Fruit fly (Drosophila melanogaster) whole organism, embryonic: Measurements from ENCODE around the gene Mdh2.
A peak's percentile ranks its signal among the peaks of the same experiment; 100 is the strongest.

Experiments
- CG10366 ChIP-seq: fragments of 200-800 bp; sonication (Bioruptor generic); IDR thresholded peaks from 2 replicates; pipeline ENCODE4 v1.3.6; 2022; ENCODE audit warnings: missing biosample characterization, missing genetic modification characterization
- CG10543 ChIP-seq: fragments of 200-800 bp; sonication (Bioruptor generic); optimal IDR thresholded peaks from 3 replicates; lab custom pipeline; 2017; ENCODE audit warnings: missing biosample characterization, mild to moderate bottlenecking, missing genetic modification characterization, moderate library complexity
- CG11093 ChIP-seq: fragments of 200-800 bp; sonication (Bioruptor generic); IDR thresholded peaks from 3 replicates; pipeline ENCODE4 v1.3.6; 2022; ENCODE audit warnings: missing biosample characterization, missing genetic modification characterization
- CG1233 ChIP-seq: fragments of 200-800 bp; sonication (Bioruptor generic); optimal IDR thresholded peaks from 4 replicates; lab custom pipeline; 2018; ENCODE audit warnings: missing biosample characterization, mild to moderate bottlenecking, missing genetic modification characterization
- CG12391 ChIP-seq: fragments of 200-800 bp; sonication (Bioruptor generic); optimal IDR thresholded peaks from 3 replicates; lab custom pipeline; 2018; ENCODE audit warnings: missing biosample characterization, mild to moderate bottlenecking, missing genetic modification characterization, moderate library complexity
- CG14860 ChIP-seq: fragments of 200-800 bp; sonication (Bioruptor generic); IDR thresholded peaks from 3 replicates; pipeline ENCODE4 v1.3.6; 2022; ENCODE audit warnings: missing biosample characterization, missing genetic modification characterization; ENCODE audit not compliant: partially characterized antibody
- CG1603 ChIP-seq: fragments of 200-800 bp; sonication (Bioruptor generic); optimal IDR thresholded peaks from 2 replicates; lab custom pipeline; 2019; ENCODE audit warnings: missing biosample characterization, mild to moderate bottlenecking, missing genetic modification characterization, moderate library complexity
- CG16863 ChIP-seq: fragments of 200-800 bp; sonication (Bioruptor generic); optimal IDR thresholded peaks from 3 replicates; lab custom pipeline; 2016; ENCODE audit warnings: missing biosample characterization, missing genetic modification characterization
- CG17912 ChIP-seq: fragments of 200-800 bp; sonication (Bioruptor generic); optimal IDR thresholded peaks from 2 replicates; lab custom pipeline; 2018; ENCODE audit warnings: missing biosample characterization, mild to moderate bottlenecking, missing genetic modification characterization
- CG18262 ChIP-seq: fragments of 200-800 bp; optimal IDR thresholded peaks from 3 replicates; lab custom pipeline; 2019; ENCODE audit warnings: missing biosample characterization, mild to moderate bottlenecking, missing genetic modification characterization, moderate library complexity
- CG2116 ChIP-seq: fragments of 200-800 bp; sonication (Bioruptor generic); optimal IDR thresholded peaks from 3 replicates; lab custom pipeline; 2018; ENCODE audit warnings: missing biosample characterization, mild to moderate bottlenecking, missing genetic modification characterization
- CG3065 ChIP-seq: fragments of 200-800 bp; sonication (Bioruptor generic); optimal IDR thresholded peaks from 2 replicates; lab custom pipeline; 2016; ENCODE audit warnings: missing biosample characterization, missing genetic modification characterization
- CG3847 ChIP-seq: fragments of 200-800 bp; sonication (Bioruptor generic); IDR thresholded peaks from 2 replicates; pipeline ENCODE4 v1.3.6; 2022; ENCODE audit warnings: missing biosample characterization, missing genetic modification characterization
- CG3995 ChIP-seq: fragments of 200-800 bp; sonication (Bioruptor generic); optimal IDR thresholded peaks from 3 replicates; lab custom pipeline; 2016; ENCODE audit warnings: missing biosample characterization, missing genetic modification characterization
- CG4328 ChIP-seq: fragments of 200-800 bp; sonication (Bioruptor generic); optimal IDR thresholded peaks from 3 replicates; lab custom pipeline; 2017; ENCODE audit warnings: missing biosample characterization, missing genetic modification reagents, missing genetic modification characterization
- CG4617 ChIP-seq: fragments of 200-800 bp; sonication (Bioruptor generic); optimal IDR thresholded peaks from 3 replicates; lab custom pipeline; 2016; ENCODE audit warnings: missing biosample characterization, missing genetic modification characterization, borderline replicate concordance
- CG5245 ChIP-seq: fragments of 200-800 bp; sonication (Bioruptor generic); optimal IDR thresholded peaks from 3 replicates; lab custom pipeline; 2016; ENCODE audit warnings: missing biosample characterization, missing genetic modification characterization
- CG7928 ChIP-seq: fragments of 200-800 bp; sonication (Bioruptor generic); optimal IDR thresholded peaks from 2 replicates; lab custom pipeline; 2017; ENCODE audit warnings: missing biosample characterization, mild to moderate bottlenecking, missing genetic modification characterization
- CG9609 ChIP-seq: fragments of 200-800 bp; sonication (Bioruptor generic); optimal IDR thresholded peaks from 3 replicates; lab custom pipeline; 2016; ENCODE audit warnings: missing biosample characterization, missing genetic modification characterization
- CHES-1-like ChIP-seq: fragments of 200-800 bp; sonication (Bioruptor generic); optimal IDR thresholded peaks from 2 replicates; lab custom pipeline; 2016; ENCODE audit warnings: missing biosample characterization, missing genetic modification characterization
- CrebB ChIP-seq: fragments of 200-800 bp; sonication (Bioruptor generic); optimal IDR thresholded peaks from 3 replicates; lab custom pipeline; 2018; ENCODE audit warnings: missing biosample characterization, mild to moderate bottlenecking, missing genetic modification characterization
- D19B ChIP-seq: fragments of 200-800 bp; sonication (Bioruptor generic); optimal IDR thresholded peaks from 2 replicates; lab custom pipeline; 2017; ENCODE audit warnings: missing biosample characterization, mild to moderate bottlenecking, missing genetic modification characterization
- Dp ChIP-seq: fragments of 200-800 bp; sonication (Bioruptor generic); optimal IDR thresholded peaks from 2 replicates; lab custom pipeline; 2018; ENCODE audit warnings: missing biosample characterization, mild to moderate bottlenecking, missing genetic modification characterization, moderate library complexity
- Ets65A ChIP-seq: fragments of 200-800 bp; sonication (Bioruptor generic); peaks from one replicate; lab custom pipeline; 2016; ENCODE audit warnings: missing biosample characterization, missing genetic modification characterization
- Fer3 ChIP-seq: fragments of 200-800 bp; sonication (Bioruptor generic); optimal IDR thresholded peaks from 2 replicates; lab custom pipeline; 2018; ENCODE audit warnings: missing biosample characterization, mild to moderate bottlenecking, missing genetic modification characterization, moderate library complexity
- GATAe ChIP-seq: fragments of 200-800 bp; sonication (Bioruptor generic); conservative IDR thresholded peaks from 2 replicates; pipeline ENCODE4 v1.3.6; 2022; ENCODE audit warnings: missing biosample characterization, missing genetic modification characterization
- Hand ChIP-seq: fragments of 200-800 bp; sonication (Bioruptor generic); optimal IDR thresholded peaks from 2 replicates; lab custom pipeline; 2017; ENCODE audit warnings: mild to moderate bottlenecking, missing biosample characterization, missing genetic modification reagents, missing genetic modification characterization
- Hr78 ChIP-seq, 2 experiments: fragments of 200-800 bp in 1 of 2; fragments of >200 bp in 1 of 2; sonication (Bioruptor generic) in 1 of 2; optimal IDR thresholded peaks; 2 replicates each; lab custom pipeline; 2017 to 2019; ENCODE audit warnings: missing biosample characterization in 2 of 2, missing genetic modification characterization in 2 of 2, mild to moderate bottlenecking in 1 of 2, moderate library complexity in 1 of 2
- Jarid2 ChIP-seq: fragments of 200-800 bp; sonication (Bioruptor generic); optimal IDR thresholded peaks from 3 replicates; lab custom pipeline; 2017; ENCODE audit warnings: mild to moderate bottlenecking, missing biosample characterization, missing genetic modification reagents, missing genetic modification characterization
- NC2α ChIP-seq: fragments of 200-800 bp; sonication (Bioruptor generic); optimal IDR thresholded peaks from 2 replicates; lab custom pipeline; 2016; ENCODE audit warnings: missing biosample characterization, missing genetic modification characterization
- Optix ChIP-seq: fragments of 200-800 bp; sonication (Bioruptor generic); IDR thresholded peaks from 3 replicates; pipeline ENCODE4 v1.3.6; 2022; ENCODE audit warnings: missing biosample characterization, missing genetic modification characterization
- Poxn ChIP-seq: fragments of 200-800 bp; sonication (Bioruptor generic); IDR thresholded peaks from 2 replicates; pipeline ENCODE4 v1.3.6; 2022; ENCODE audit warnings: missing biosample characterization, missing genetic modification characterization
- Sox102F ChIP-seq: fragments of 200-800 bp; sonication (Bioruptor generic); optimal IDR thresholded peaks from 2 replicates; lab custom pipeline; 2018; ENCODE audit warnings: missing biosample characterization, mild to moderate bottlenecking, missing genetic modification characterization, moderate library complexity
- Usf ChIP-seq: fragments of 200-800 bp; sonication (Bioruptor generic); optimal IDR thresholded peaks from 2 replicates; lab custom pipeline; 2017; ENCODE audit warnings: missing genotype, missing biosample characterization, missing genetic modification characterization
- ato ChIP-seq: fragments of 200-800 bp; sonication (Bioruptor generic); IDR thresholded peaks from 2 replicates; pipeline ENCODE4 v1.3.6; 2022; ENCODE audit warnings: missing biosample characterization, missing genetic modification characterization; ENCODE audit not compliant: partially characterized antibody
- dati ChIP-seq: fragments of 200-800 bp; sonication (Bioruptor generic); IDR thresholded peaks from 2 replicates; pipeline ENCODE4 v1.3.6; 2022; ENCODE audit warnings: missing biosample characterization, missing genetic modification characterization
- eyg ChIP-seq: fragments of 200-800 bp; sonication (Bioruptor generic); optimal IDR thresholded peaks from 3 replicates; lab custom pipeline; 2016; ENCODE audit warnings: missing biosample characterization, missing genetic modification characterization
- fu2 ChIP-seq: fragments of 200-800 bp; sonication (Bioruptor generic); optimal IDR thresholded peaks from 2 replicates; lab custom pipeline; 2016; ENCODE audit warnings: missing biosample characterization, missing genetic modification characterization
- inv ChIP-seq: fragments of 200-800 bp; sonication (Bioruptor generic); IDR thresholded peaks from 2 replicates; pipeline ENCODE4 v1.3.6; 2022; ENCODE audit warnings: missing biosample characterization, missing genetic modification characterization; ENCODE audit not compliant: partially characterized antibody
- jigr1 ChIP-seq: fragments of 200-800 bp; sonication (Bioruptor generic); IDR thresholded peaks from 3 replicates; pipeline ENCODE4 v1.3.6; 2022; ENCODE audit warnings: missing biosample characterization, missing genetic modification characterization
- kni ChIP-seq: fragments of 200-800 bp; sonication (Bioruptor generic); optimal IDR thresholded peaks from 3 replicates; lab custom pipeline; 2017; ENCODE audit warnings: mild to moderate bottlenecking, missing biosample characterization, missing genetic modification reagents, missing genetic modification characterization
- knrl ChIP-seq: fragments of 200-800 bp; sonication (Bioruptor generic); IDR thresholded peaks from 3 replicates; pipeline ENCODE4 v1.3.6; 2022; ENCODE audit warnings: missing biosample characterization, missing genetic modification characterization; ENCODE audit not compliant: partially characterized antibody
- lilli ChIP-seq: fragments of 200-800 bp; sonication (Bioruptor generic); optimal IDR thresholded peaks from 3 replicates; lab custom pipeline; 2016; ENCODE audit warnings: missing biosample characterization, missing genetic modification characterization
- pnt ChIP-seq: fragments of 200-800 bp; sonication (Bioruptor generic); optimal IDR thresholded peaks from 3 replicates; lab custom pipeline; 2016; ENCODE audit warnings: missing biosample characterization, missing genetic modification characterization
- run ChIP-seq: fragments of 200-800 bp; sonication (Bioruptor generic); optimal IDR thresholded peaks from 3 replicates; lab custom pipeline; 2018; ENCODE audit warnings: missing biosample characterization, mild to moderate bottlenecking, missing genetic modification characterization
- ssp ChIP-seq: fragments of 200-800 bp; sonication (Bioruptor generic); IDR thresholded peaks from 2 replicates; pipeline ENCODE4 v1.3.6; 2022; ENCODE audit warnings: missing biosample characterization, missing genetic modification characterization
- toy ChIP-seq: fragments of 200-800 bp; sonication (Bioruptor generic); IDR thresholded peaks from 2 replicates; pipeline ENCODE4 v1.3.6; 2022; ENCODE audit warnings: missing biosample characterization, missing genetic modification characterization
- wor ChIP-seq: fragments of 200-800 bp; sonication (Bioruptor generic); IDR thresholded peaks from 2 replicates; pipeline ENCODE4 v1.3.6; 2022; ENCODE audit warnings: missing biosample characterization, missing genetic modification characterization
- zen ChIP-seq: fragments of 200-800 bp; sonication (Bioruptor generic); optimal IDR thresholded peaks from 3 replicates; lab custom pipeline; 2018; ENCODE audit warnings: missing biosample characterization, mild to moderate bottlenecking, missing genetic modification characterization, moderate library complexity

The Mdh2 gene

dm6 chr3R:18274328-18275098, 48.3 kb downstream of the Mdh2 start, which contains the start of the genes Vps39 and eIF1A (continued):
- TF ChIP-seq CG3847 (GFP tag; lab: Robert Waterston, UW): peak; percentile 48
- no peak for TF ChIP-seq CG11093 (GFP tag; lab: Robert Waterston, UW)
- TF ChIP-seq GATAe: no peak
- no peak for TF ChIP-seq Usf (GFP tag; lab: Kevin White, UChicago)
- TF ChIP-seq CG5245 (GFP tag; lab: Kevin White, UChicago): no peak
- TF ChIP-seq CG14860 (GFP tag; lab: Robert Waterston, UW): peak; percentile 87
- peak; percentile 58 for TF ChIP-seq CG12391 (tag; lab: Kevin White, UChicago)
- TF ChIP-seq eyg: no peak
- TF ChIP-seq fu2 (GFP tag; lab: Kevin White, UChicago): no peak
- no peak for TF ChIP-seq CG1233
- TF ChIP-seq CG3065 (GFP tag; lab: Kevin White, UChicago): no peak
- peak; percentile 15 for TF ChIP-seq CG10543 (GFP tag; lab: Kevin White, UChicago)
- peak; percentile 45 for TF ChIP-seq Dp
- peak; percentile 11 for TF ChIP-seq CHES-1-like (GFP tag; lab: Kevin White, UChicago)
- no peak for TF ChIP-seq jigr1
- peak; percentile 88 for TF ChIP-seq Ets65A (GFP tag; lab: Kevin White, UChicago)
- TF ChIP-seq run: no peak
- no peak for TF ChIP-seq Fer3
- TF ChIP-seq zen (tag; lab: Kevin White, UChicago): peak; percentile 42
- peak; percentile 53 for TF ChIP-seq CG3995 (GFP tag; lab: Kevin White, UChicago)
- no peak for TF ChIP-seq pnt (GFP tag; lab: Kevin White, UChicago)
- no peak for TF ChIP-seq CG9609 (GFP tag; lab: Kevin White, UChicago)
- no peak for TF ChIP-seq CG7928 (GFP tag; lab: Kevin White, UChicago)
- peak; percentile 80 for TF ChIP-seq CG2116 (GFP tag; lab: Kevin White, UChicago)
- TF ChIP-seq Jarid2: no peak
- peak; percentile 47 for TF ChIP-seq ssp
- TF ChIP-seq CG16863 (GFP tag; lab: Kevin White, UChicago): no peak
- TF ChIP-seq CG10366 (GFP tag; lab: Robert Waterston, UW): no peak; the same call in 1 of the 2 replicates
- no peak for TF ChIP-seq toy (GFP tag; lab: Robert Waterston, UW)
- TF ChIP-seq kni (GFP tag; lab: Kevin White, UChicago): no peak
- peak; percentile 45 for TF ChIP-seq CG18262 (tag; lab: Kevin White, UChicago)
- TF ChIP-seq Hr78 (GFP tag; optimal IDR thresholded peaks at IDR 0.05; lab: Kevin White, UChicago): no peak
- no peak for TF ChIP-seq CG1603
- TF ChIP-seq ato (GFP tag; lab: Robert Waterston, UW): no peak; the same call in none of the 2 replicates
- no peak for TF ChIP-seq CG17912 (GFP tag; lab: Kevin White, UChicago)
- no peak for TF ChIP-seq wor (GFP tag; lab: Robert Waterston, UW)
- TF ChIP-seq inv (GFP tag; lab: Robert Waterston, UW): peak; percentile 86
- TF ChIP-seq dati (GFP tag; lab: Robert Waterston, UW): no peak
- peak; percentile 14 for TF ChIP-seq Hand
- TF ChIP-seq Optix: no peak
- peak; percentile 70 for TF ChIP-seq lilli (GFP tag; lab: Kevin White, UChicago)
- TF ChIP-seq CG4328: no peak
- TF ChIP-seq NC2α (GFP tag; lab: Kevin White, UChicago): no peak
- peak; percentile 65 for TF ChIP-seq CG4617 (GFP tag; lab: Kevin White, UChicago)
- TF ChIP-seq Poxn (GFP tag; lab: Robert Waterston, UW): no peak
- no peak for TF ChIP-seq CrebB (tag; lab: Kevin White, UChicago)
- no peak for TF ChIP-seq Sox102F (GFP tag; lab: Kevin White, UChicago)
- no peak for TF ChIP-seq D19B (GFP tag; lab: Kevin White, UChicago)
- TF ChIP-seq knrl (GFP tag; lab: Robert Waterston, UW): peak; percentile 92
